Fruit fly (Drosophila melanogaster): ENCODE measurements around the gene CG14913.
A peak's percentile ranks its signal among the peaks of the same experiment; 100 is the strongest.

dm6 chr2L:11067970-11068369, 51.2 kb downstream of the CG14913 start:
- TF ChIP-seq CG6276 (GFP tag; optimal IDR thresholded peaks at IDR 0.05) (no peak), Hr39 (GFP tag; optimal IDR thresholded peaks at IDR 0.05) (no peak), topi (GFP tag; optimal IDR thresholded peaks at IDR 0.05) (peak; percentile 0), net (GFP tag; optimal IDR thresholded peaks at IDR 0.05) (no peak), vri (GFP tag; optimal IDR thresholded peaks at IDR 0.05) (no peak), Smox (GFP tag; optimal IDR thresholded peaks at IDR 0.05) (peak; percentile 0), Blimp-1 (GFP tag; optimal IDR thresholded peaks at IDR 0.05) (no peak), OdsH (GFP tag; optimal IDR thresholded peaks at IDR 0.05) (no peak), cyc (GFP tag; optimal IDR thresholded peaks at IDR 0.05) (no peak), fkh (GFP tag; optimal IDR thresholded peaks at IDR 0.05) (no peak)

Data from whole organism, prepupa.